Worm (Caenorhabditis elegans) whole organism, L2 larva: Measurements from ENCODE around the gene arrd-15.

Source experiments
- mab-5 ChIP-seq: fragments of 150-350 bp; optimal IDR thresholded peaks from 2 replicates; lab custom pipeline; 2014; ENCODE audit warnings: missing biosample characterization, missing genetic modification characterization
- nhr-11 ChIP-seq: fragments of 150-350 bp; optimal IDR thresholded peaks from 2 replicates; lab custom pipeline; 2014; ENCODE audit warnings: missing biosample characterization, missing genetic modification characterization
- unc-39 ChIP-seq: fragments of 150-350 bp; optimal IDR thresholded peaks from 2 replicates; lab custom pipeline; 2014; ENCODE audit warnings: missing biosample characterization, missing genetic modification characterization

DNA sequence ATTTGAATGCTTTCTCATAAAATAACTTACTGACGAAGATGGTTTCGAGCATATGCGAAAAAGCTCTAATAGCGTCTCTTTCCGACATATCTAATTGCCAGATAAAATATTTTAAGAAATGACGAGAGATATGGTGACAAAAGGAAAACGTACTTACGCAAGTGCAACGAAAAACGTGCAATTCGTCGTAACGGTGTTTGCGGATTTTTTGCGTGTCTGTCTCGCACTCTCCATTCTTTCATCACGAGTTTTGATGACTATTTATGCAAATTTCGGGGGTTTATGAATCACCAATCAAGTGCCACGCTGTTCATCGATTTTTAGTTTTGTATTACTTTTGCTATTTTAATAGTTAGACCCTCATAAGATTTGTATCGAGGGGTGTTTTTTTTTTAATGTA is 40.9 kb upstream of the arrd-15 start, which contains the start of gene ZK637.14:
- TF ChIP-seq mab-5 (tag; lab: Kevin White, UChicago) (no peak), unc-39 (tag; lab: Kevin White, UChicago) (no peak), nhr-11 (tag; lab: Kevin White, UChicago) (no peak)
